Fruit fly (Drosophila melanogaster): Measurements from ENCODE around the gene CG17186.

Gene CG17186

DNA sequence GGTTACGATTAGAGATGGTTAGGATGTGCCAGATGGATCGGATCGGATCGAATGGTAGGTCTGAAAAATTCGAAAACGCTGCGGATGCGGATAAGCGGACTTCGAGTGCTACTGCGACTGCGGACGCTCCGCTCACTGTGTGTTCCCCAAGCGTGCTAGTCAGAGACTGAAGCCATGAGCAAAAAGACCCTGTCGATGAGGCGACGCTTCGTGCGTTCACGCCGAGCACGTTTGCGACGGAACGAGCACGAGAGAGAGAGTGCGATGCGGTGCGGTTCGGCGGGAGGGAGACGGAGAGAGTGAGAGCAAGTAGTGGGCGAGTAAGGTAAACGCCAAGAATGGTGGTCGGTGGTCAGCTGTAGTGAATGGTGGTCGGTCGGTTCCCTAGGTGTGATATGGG is 40.6 kb downstream of the CG17186 start, which contains the start of gene bnl (continued):
- TF ChIP-seq CG5180 (GFP tag; optimal IDR thresholded peaks at IDR 0.05) (peak; percentile 62), Adf1 (GFP tag; IDR thresholded peaks at IDR 0.05) (peak; percentile 69), CG33557 (GFP tag; optimal IDR thresholded peaks at IDR 0.05) (peak; percentile 58), HLH3B (GFP tag; IDR thresholded peaks at IDR 0.05) (no peak; the same call in 1 of the 2 replicates), Xbp1 (GFP tag; optimal IDR thresholded peaks at IDR 0.05) (peak; percentile 16), bowl (GFP tag; IDR thresholded peaks at IDR 0.05) (no peak; the same call in 1 of the 2 replicates), lab (GFP tag; optimal IDR thresholded peaks at IDR 0.05) (peak; percentile 75), CG11456 (GFP tag; IDR thresholded peaks at IDR 0.05) (no peak), CG8765 (GFP tag; IDR thresholded peaks at IDR 0.05) (0 out of 2 replicates have a peak, but pooled peaks have one; percentile 19), Taf1 (GFP tag; IDR thresholded peaks at IDR 0.05) (no peak), da (GFP tag; optimal IDR thresholded peaks at IDR 0.05) (no peak), CG31365 (tag; optimal IDR thresholded peaks at IDR 0.05) (no peak), Eip74EF (GFP tag; optimal IDR thresholded peaks at IDR 0.05) (peak in 1 of 2 experiments; percentile 62), CG11560 (tag; IDR thresholded peaks at IDR 0.05) (no peak), Mes4 (GFP tag; optimal IDR thresholded peaks at IDR 0.05) (peak; percentile 6), CG17385 (GFP tag; optimal IDR thresholded peaks at IDR 0.05) (peak; percentile 32), en (GFP tag; optimal IDR thresholded peaks at IDR 0.05) (no peak), CG9817 (tag; optimal IDR thresholded peaks at IDR 0.05) (no peak), CG14014 (GFP tag; IDR thresholded peaks at IDR 0.05) (0 out of 2 replicates have a peak, but pooled peaks have one; percentile 20), Usf (GFP tag; optimal IDR thresholded peaks at IDR 0.05) (no peak), zf30C (GFP tag; optimal IDR thresholded peaks at IDR 0.05) (no peak), ken (GFP tag; IDR thresholded peaks at IDR 0.05) (peak; percentile 40; the same call in 1 of the 3 replicates), CG34422 (GFP tag; IDR thresholded peaks at IDR 0.05) (no peak; the same call in 2 of the 3 replicates), Myb (GFP tag; optimal IDR thresholded peaks at IDR 0.05) (peak; percentile 28), CG34376 (GFP tag; optimal IDR thresholded peaks at IDR 0.05) (peak; percentile 61), Fer2 (tag; optimal IDR thresholded peaks at IDR 0.05) (no peak), ind (GFP tag; optimal IDR thresholded peaks at IDR 0.05) (no peak), tx (GFP tag; optimal IDR thresholded peaks at IDR 0.05) (no peak), hth (optimal IDR thresholded peaks at IDR 0.05) (no peak), sens (GFP tag) (peak; percentile 90), CG7357 (GFP tag; IDR thresholded peaks at IDR 0.05) (0 out of 3 replicates have a peak, but pooled peaks have one; percentile 20), CG4730 (GFP tag; IDR thresholded peaks at IDR 0.05) (no peak), Sox100B (GFP tag; optimal IDR thresholded peaks at IDR 0.05) (no peak), ssp (GFP tag; IDR thresholded peaks at IDR 0.05) (no peak), ftz-f1 (GFP tag; optimal IDR thresholded peaks at IDR 0.05) (peak; percentile 81), CG13287 (GFP tag; IDR thresholded peaks at IDR 0.05; ENCODE audit: partially characterized antibody) (peak; percentile 63), CG4328 (GFP tag; optimal IDR thresholded peaks at IDR 0.05) (no peak), crc (GFP tag; optimal IDR thresholded peaks at IDR 0.05) (no peak), CG4820 (GFP tag; optimal IDR thresholded peaks at IDR 0.05) (no peak), HmgD (GFP tag; optimal IDR thresholded peaks at IDR 0.05) (peak; percentile 67), CG10209 (GFP tag; optimal IDR thresholded peaks at IDR 0.05) (peak; percentile 15), nerfin-2 (GFP tag; IDR thresholded peaks at IDR 0.05; ENCODE audit: partially characterized antibody) (no peak), CG1024 (GFP tag; IDR thresholded peaks at IDR 0.05) (no peak), CG10147 (GFP tag; optimal IDR thresholded peaks at IDR 0.05) (peak; percentile 18), ranshi (GFP tag; IDR thresholded peaks at IDR 0.05) (peak; percentile 24; the same call in 1 of the 2 replicates), CoRest (tag; optimal IDR thresholded peaks at IDR 0.05) (peak; percentile 53), CG17802 (tag; optimal IDR thresholded peaks at IDR 0.05) (no peak), Gug (GFP tag; IDR thresholded peaks at IDR 0.05) (no peak), CG12391 (tag; optimal IDR thresholded peaks at IDR 0.05) (no peak), Dp (GFP tag; optimal IDR thresholded peaks at IDR 0.05) (no peak), CG16779 (GFP tag; IDR thresholded peaks at IDR 0.05) (0 out of 2 replicates have a peak, but pooled peaks have one; percentile 64)

Data from whole organism, embryonic.